Worm (Caenorhabditis elegans) whole organism, late embryonic: Measurements from ENCODE around the gene Y49E10.10.
A peak's percentile ranks its signal among the peaks of the same experiment; 100 is the strongest.

Experiments used
- C38D4.7 ChIP-seq: fragments of 200-800 bp; sonication (Bioruptor generic); optimal IDR thresholded peaks from 2 replicates; lab custom pipeline; 2018; ENCODE audit warnings: mild to moderate bottlenecking, missing genetic modification characterization, moderate library complexity, missing compliant biosample characterization
- K02D7.2 ChIP-seq: sonication (generic microtip); optimal IDR thresholded peaks from 2 replicates; lab custom pipeline; 2017; ENCODE audit warnings: mild to moderate bottlenecking, missing genetic modification characterization, missing compliant biosample characterization
- ceh-22 ChIP-seq: sonication (generic microtip); optimal IDR thresholded peaks from 2 replicates; lab custom pipeline; 2017; ENCODE audit warnings: missing biosample characterization, missing genetic modification characterization
- ceh-48 ChIP-seq: sonication (generic microtip); optimal IDR thresholded peaks from 2 replicates; lab custom pipeline; 2016; ENCODE audit warnings: missing genetic modification characterization, inconsistent platforms, missing compliant biosample characterization
- ceh-6 ChIP-seq: fragments of 200-800 bp; sonication (Bioruptor generic); optimal IDR thresholded peaks from 2 replicates; lab custom pipeline; 2018; ENCODE audit warnings: mild to moderate bottlenecking, missing genetic modification characterization, missing compliant biosample characterization
- dmd-4 ChIP-seq: sonication (generic microtip); optimal IDR thresholded peaks from 2 replicates; lab custom pipeline; 2016; ENCODE audit warnings: borderline replicate concordance, missing genetic modification characterization, missing compliant biosample characterization
- elt-2 ChIP-seq: sonication (generic microtip); optimal IDR thresholded peaks from 2 replicates; lab custom pipeline; 2016; ENCODE audit warnings: missing genetic modification reagents, missing genetic modification characterization, missing compliant biosample characterization
- nfya-1 ChIP-seq: sonication (generic microtip); optimal IDR thresholded peaks from 2 replicates; lab custom pipeline; 2017; ENCODE audit warnings: missing genetic modification characterization, mild to moderate bottlenecking, missing compliant biosample characterization, antibody characterized with exemption, moderate library complexity
- npax-4 ChIP-seq: sonication (generic microtip); optimal IDR thresholded peaks from 2 replicates; lab custom pipeline; 2016; ENCODE audit warnings: missing genetic modification characterization, missing compliant biosample characterization
- ref-2 ChIP-seq: sonication (generic microtip); optimal IDR thresholded peaks from 2 replicates; lab custom pipeline; 2016; ENCODE audit warnings: missing genetic modification characterization, missing compliant biosample characterization
- sox-4 ChIP-seq: sonication (generic microtip); optimal IDR thresholded peaks from 2 replicates; lab custom pipeline; 2017; ENCODE audit warnings: mild to moderate bottlenecking, missing genetic modification characterization, inconsistent platforms, missing compliant biosample characterization
- tbx-7 ChIP-seq: sonication (generic microtip); optimal IDR thresholded peaks from 2 replicates; lab custom pipeline; 2016; ENCODE audit warnings: missing genotype, missing genetic modification characterization, missing compliant biosample characterization
- unc-55 ChIP-seq: sonication (generic microtip); optimal IDR thresholded peaks from 2 replicates; lab custom pipeline; 2017; ENCODE audit warnings: missing biosample characterization, missing genetic modification reagents, missing genetic modification characterization
- unc-86 ChIP-seq: sonication (generic microtip); optimal IDR thresholded peaks from 2 replicates; lab custom pipeline; 2016; ENCODE audit warnings: missing genetic modification characterization, missing compliant biosample characterization

DNA sequence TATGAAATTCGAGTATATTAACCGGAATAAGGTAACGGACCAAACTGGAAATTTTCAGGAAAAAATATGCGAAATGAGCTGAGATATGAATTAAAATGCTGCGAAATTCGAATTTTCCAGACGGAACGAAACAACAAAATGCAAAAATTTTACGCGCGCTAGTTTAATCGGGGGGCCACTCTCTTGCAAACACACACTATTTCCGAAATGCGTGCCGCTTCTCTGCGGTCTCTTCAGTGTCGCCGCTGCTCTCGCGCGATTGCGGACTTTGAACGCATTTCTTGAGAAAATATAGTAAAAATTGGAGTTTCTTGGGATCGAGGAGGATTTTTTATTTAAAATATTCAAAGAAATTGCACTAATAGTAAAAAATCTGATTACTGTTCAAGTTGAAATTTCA is 25.8 kb upstream of the Y49E10.10 start:
- TF ChIP-seq nfya-1, result peak; percentile 22
- TF ChIP-seq unc-55 (GFP tag; lab: Kevin White, UChicago), result no peak
- no peak for TF ChIP-seq ceh-22 (tag; lab: Kevin White, UChicago)
- no peak for TF ChIP-seq ceh-48 (tag; lab: Kevin White, UChicago)
- TF ChIP-seq ceh-6, result no peak
- TF ChIP-seq sox-4 (tag; lab: Kevin White, UChicago), result no peak
- TF ChIP-seq ref-2, result no peak
- no peak for TF ChIP-seq C38D4.7
- TF ChIP-seq unc-86, result no peak
- no peak for TF ChIP-seq elt-2 (tag; lab: Kevin White, UChicago)
- no peak for TF ChIP-seq tbx-7 (tag; lab: Kevin White, UChicago)
- TF ChIP-seq K02D7.2, result no peak
- no peak for TF ChIP-seq dmd-4
- TF ChIP-seq npax-4 (tag; lab: Kevin White, UChicago), result no peak
